Worm (Caenorhabditis elegans): ENCODE results near the gene pat-4.

DNA sequence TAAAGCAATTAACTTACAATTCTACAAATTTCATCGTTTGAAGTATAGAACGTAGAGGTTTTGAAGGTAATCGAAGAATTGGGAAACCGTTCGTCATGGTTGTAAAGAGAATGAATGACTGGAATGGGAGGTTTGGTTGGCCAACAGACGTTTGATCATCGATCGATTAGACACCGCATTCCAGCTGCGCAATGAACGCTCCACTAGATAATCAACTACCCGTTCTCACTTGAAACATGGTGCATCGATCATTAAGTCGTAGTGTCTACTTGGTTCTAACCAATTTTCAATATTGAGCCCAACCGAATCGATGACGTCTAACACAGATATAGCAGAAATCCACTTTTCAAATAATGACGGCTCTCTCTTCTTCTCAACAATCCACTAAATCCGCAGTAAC lies 48.5 kb upstream of the pat-4 start, which contains the start of gene fbxb-82:
- TF ChIP-seq D1046.2 (GFP tag; IDR thresholded peaks at IDR 0.05) (no peak), F26F4.8 (GFP tag; conservative IDR thresholded peaks at IDR 0.05) (no peak), ceh-82 (tag; optimal IDR thresholded peaks at IDR 0.05) (no peak), pqm-1 (tag; optimal IDR thresholded peaks at IDR 0.05) (no peak), lsy-2 (tag; optimal IDR thresholded peaks at IDR 0.05) (no peak), unc-39 (tag; optimal IDR thresholded peaks at IDR 0.05) (no peak), nhr-111 (GFP tag; optimal IDR thresholded peaks at IDR 0.05) (no peak), hif-1 (tag; optimal IDR thresholded peaks at IDR 0.05) (no peak), lin-13 (GFP tag; optimal IDR thresholded peaks at IDR 0.05) (no peak), fkh-10 (GFP tag; optimal IDR thresholded peaks at IDR 0.05) (no peak), cey-2 (tag; optimal IDR thresholded peaks at IDR 0.05; ENCODE audit: borderline replicate concordance, insufficient read depth) (no peak), skn-1 (tag; optimal IDR thresholded peaks at IDR 0.05) (no peak)

All from whole organism, L4 larva.